Fruit fly (Drosophila melanogaster) whole organism, embryonic: ENCODE results near the gene tHMG1.

Experiments used
- Atf3 ChIP-seq: fragments of 200-800 bp; sonication (Bioruptor generic); optimal IDR thresholded peaks from 3 replicates; lab custom pipeline; 2016; ENCODE audit warnings: missing biosample characterization, missing genetic modification characterization
- C15 ChIP-seq: fragments of 200-800 bp; sonication (Bioruptor generic); IDR thresholded peaks from 3 replicates; pipeline ENCODE4 v1.3.6; 2022; ENCODE audit warnings: missing biosample characterization, missing genetic modification characterization
- CG10321 ChIP-seq: fragments of 200-800 bp; sonication (Bioruptor generic); IDR thresholded peaks from 2 replicates; pipeline ENCODE4 v1.3.6; 2022; ENCODE audit warnings: missing biosample characterization, missing genetic modification characterization
- CG10366 ChIP-seq: fragments of 200-800 bp; sonication (Bioruptor generic); IDR thresholded peaks from 2 replicates; pipeline ENCODE4 v1.3.6; 2022; ENCODE audit warnings: missing biosample characterization, missing genetic modification characterization
- CG10565 ChIP-seq: fragments of 200-800 bp; sonication (Bioruptor generic); optimal IDR thresholded peaks from 3 replicates; lab custom pipeline; 2016; ENCODE audit warnings: missing biosample characterization, mild to moderate bottlenecking, missing genetic modification characterization
- CG11723 ChIP-seq: fragments of 200-800 bp; sonication (Bioruptor generic); optimal IDR thresholded peaks from 2 replicates; lab custom pipeline; 2017; ENCODE audit warnings: missing biosample characterization, mild to moderate bottlenecking, missing genetic modification characterization
- CG12104 ChIP-seq: fragments of 200-800 bp; sonication (Bioruptor generic); optimal IDR thresholded peaks from 3 replicates; lab custom pipeline; 2016; ENCODE audit warnings: missing biosample characterization, missing genetic modification characterization
- CG13123 ChIP-seq: fragments of 200-800 bp; sonication (Bioruptor generic); optimal IDR thresholded peaks from 2 replicates; lab custom pipeline; 2016; ENCODE audit warnings: missing biosample characterization, missing genetic modification characterization
- CG13287 ChIP-seq: fragments of 200-800 bp; sonication (Bioruptor generic); IDR thresholded peaks from 2 replicates; pipeline ENCODE4 v1.3.6; 2022; ENCODE audit warnings: missing biosample characterization, missing genetic modification characterization; ENCODE audit not compliant: partially characterized antibody
- CG14050 ChIP-seq: fragments of 200-800 bp; sonication (Bioruptor generic); IDR thresholded peaks from 3 replicates; pipeline ENCODE4 v1.3.6; 2022; ENCODE audit warnings: missing biosample characterization, missing genetic modification characterization
- CG16779 ChIP-seq: fragments of 200-800 bp; sonication (Bioruptor generic); IDR thresholded peaks from 2 replicates; pipeline ENCODE4 v1.3.6; 2022; ENCODE audit warnings: missing biosample characterization, missing genetic modification characterization
- CG17568 ChIP-seq: fragments of 200-800 bp; sonication (Bioruptor generic); optimal IDR thresholded peaks from 2 replicates; lab custom pipeline; 2018; ENCODE audit warnings: missing biosample characterization, mild to moderate bottlenecking, missing genetic modification characterization, moderate library complexity
- CG18011 ChIP-seq: fragments of 200-800 bp; sonication (Bioruptor generic); optimal IDR thresholded peaks from 2 replicates; lab custom pipeline; 2017; ENCODE audit warnings: missing biosample characterization, missing genetic modification characterization, mild to moderate bottlenecking, moderate library complexity, missing genotype
- CG30403 ChIP-seq: fragments of 200-800 bp; sonication (Bioruptor generic); optimal IDR thresholded peaks from 3 replicates; lab custom pipeline; 2016; ENCODE audit warnings: missing biosample characterization, missing genetic modification characterization
- CG31224 ChIP-seq: fragments of 200-800 bp; sonication (Bioruptor generic); IDR thresholded peaks from 2 replicates; pipeline ENCODE4 v1.3.6; 2022; ENCODE audit warnings: missing biosample characterization, missing genetic modification characterization
- CG32767 ChIP-seq: fragments of 200-800 bp; sonication (Bioruptor generic); IDR thresholded peaks from 2 replicates; pipeline ENCODE4 v1.3.6; 2022; ENCODE audit warnings: missing biosample characterization, missing genetic modification characterization
- CG3281 ChIP-seq: fragments of 200-800 bp; sonication (Bioruptor generic); optimal IDR thresholded peaks from 3 replicates; lab custom pipeline; 2017; ENCODE audit warnings: missing biosample characterization, mild to moderate bottlenecking, missing genetic modification characterization
- CG33557 ChIP-seq: fragments of 200-800 bp; sonication (Bioruptor generic); optimal IDR thresholded peaks from 2 replicates; lab custom pipeline; 2019; ENCODE audit warnings: missing biosample characterization, mild to moderate bottlenecking, missing genetic modification characterization, moderate library complexity
- CG4820 ChIP-seq: fragments of 200-800 bp; sonication (Bioruptor generic); optimal IDR thresholded peaks from 3 replicates; lab custom pipeline; 2016; ENCODE audit warnings: missing biosample characterization, missing genetic modification characterization
- Dfd ChIP-seq, 2 experiments: fragments of >200 bp; optimal IDR thresholded peaks; 2 replicates each; lab custom pipeline; 2017; ENCODE audit warnings: missing biosample characterization in 2 of 2, missing genetic modification characterization in 2 of 2
- Doc3 ChIP-seq: fragments of 200-800 bp; sonication (Bioruptor generic); IDR thresholded peaks from 3 replicates; pipeline ENCODE4 v1.3.6; 2022; ENCODE audit warnings: missing biosample characterization, missing genetic modification characterization; ENCODE audit not compliant: partially characterized antibody
- GATAe ChIP-seq: fragments of 200-800 bp; sonication (Bioruptor generic); conservative IDR thresholded peaks from 2 replicates; pipeline ENCODE4 v1.3.6; 2022; ENCODE audit warnings: missing biosample characterization, missing genetic modification characterization
- HLHmδ ChIP-seq: fragments of 200-800 bp; sonication (Bioruptor generic); optimal IDR thresholded peaks from 2 replicates; lab custom pipeline; 2018; ENCODE audit warnings: missing biosample characterization, mild to moderate bottlenecking, missing genetic modification characterization, moderate library complexity
- Hand ChIP-seq: fragments of 200-800 bp; sonication (Bioruptor generic); optimal IDR thresholded peaks from 2 replicates; lab custom pipeline; 2017; ENCODE audit warnings: mild to moderate bottlenecking, missing biosample characterization, missing genetic modification reagents, missing genetic modification characterization
- HmgD ChIP-seq: fragments of 200-800 bp; sonication (Bioruptor generic); optimal IDR thresholded peaks from 3 replicates; lab custom pipeline; 2016; ENCODE audit warnings: missing biosample characterization, missing genetic modification characterization
- Hr39 ChIP-seq: fragments of >200 bp; optimal IDR thresholded peaks from 2 replicates; lab custom pipeline; 2017
- Hr78 ChIP-seq, 2 experiments: fragments of 200-800 bp in 1 of 2; fragments of >200 bp in 1 of 2; sonication (Bioruptor generic) in 1 of 2; optimal IDR thresholded peaks; 2 replicates each; lab custom pipeline; 2017 to 2019; ENCODE audit warnings: missing biosample characterization in 2 of 2, missing genetic modification characterization in 2 of 2, mild to moderate bottlenecking in 1 of 2, moderate library complexity in 1 of 2
- Jarid2 ChIP-seq: fragments of 200-800 bp; sonication (Bioruptor generic); optimal IDR thresholded peaks from 3 replicates; lab custom pipeline; 2017; ENCODE audit warnings: mild to moderate bottlenecking, missing biosample characterization, missing genetic modification reagents, missing genetic modification characterization
- Nf-YC ChIP-seq: fragments of 200-800 bp; optimal IDR thresholded peaks from 3 replicates; lab custom pipeline; 2019; ENCODE audit warnings: missing biosample characterization, mild to moderate bottlenecking, missing genetic modification characterization, moderate library complexity
- Oaz ChIP-seq: fragments of 200-800 bp; sonication (Bioruptor generic); IDR thresholded peaks from 2 replicates; pipeline ENCODE4 v1.3.6; 2022; ENCODE audit warnings: missing biosample characterization, missing genetic modification characterization
- Stat92E ChIP-seq, 3 experiments: fragments of >200 bp in 2 of 3; fragments of 200-800 bp in 1 of 3; sonication (Bioruptor generic) in 1 of 3; optimal IDR thresholded peaks; 2 replicates each; lab custom pipeline; 2017 to 2019; ENCODE audit warnings: missing biosample characterization in 3 of 3, missing genetic modification characterization in 3 of 3, mild to moderate bottlenecking in 1 of 3, moderate library complexity in 1 of 3
- Xrp1 ChIP-seq: fragments of 200-800 bp; sonication (Bioruptor generic); IDR thresholded peaks from 2 replicates; pipeline ENCODE4 v1.3.6; 2022; ENCODE audit warnings: missing biosample characterization, missing genetic modification characterization
- al ChIP-seq: fragments of 200-800 bp; sonication (Bioruptor generic); IDR thresholded peaks from 2 replicates; pipeline ENCODE4 v1.3.6; 2022; ENCODE audit warnings: missing biosample characterization, missing genetic modification characterization
- ara ChIP-seq: fragments of 200-800 bp; sonication (Bioruptor generic); IDR thresholded peaks from 2 replicates; pipeline ENCODE4 v1.3.6; 2022; ENCODE audit warnings: missing biosample characterization, missing genetic modification characterization
- dpn ChIP-seq, 2 experiments: fragments of 200-800 bp; sonication (Bioruptor generic); optimal IDR thresholded peaks; 3 replicates each; lab custom pipeline; 2016; ENCODE audit warnings: missing biosample characterization in 2 of 2, missing genetic modification characterization in 2 of 2
- eve ChIP-seq, 2 experiments: fragments of >200 bp; optimal IDR thresholded peaks; 2 replicates each; lab custom pipeline; 2017; ENCODE audit warnings: missing biosample characterization in 2 of 2, missing genetic modification characterization in 2 of 2
- exex ChIP-seq: fragments of 200-800 bp; sonication (Bioruptor generic); optimal IDR thresholded peaks from 4 replicates; lab custom pipeline; 2018; ENCODE audit warnings: missing biosample characterization, mild to moderate bottlenecking, missing genetic modification characterization, moderate library complexity
- fd96Cb ChIP-seq: fragments of 200-800 bp; sonication (Bioruptor generic); optimal IDR thresholded peaks from 2 replicates; lab custom pipeline; 2018; ENCODE audit warnings: missing biosample characterization, mild to moderate bottlenecking, missing genetic modification characterization, moderate library complexity
- fru ChIP-seq: fragments of >200 bp; optimal IDR thresholded peaks from 2 replicates; lab custom pipeline; 2017
- gt ChIP-seq: fragments of 200-800 bp; sonication (Bioruptor generic); IDR thresholded peaks from 2 replicates; pipeline ENCODE4 v1.3.6; 2022; ENCODE audit warnings: missing biosample characterization, missing genetic modification characterization
- lola ChIP-seq, 3 experiments: fragments of >200 bp in 2 of 3; fragments of 200-800 bp in 1 of 3; sonication (Bioruptor generic) in 1 of 3; optimal IDR thresholded peaks; 2 replicates each; lab custom pipeline; 2017 to 2019; ENCODE audit warnings: missing biosample characterization in 3 of 3, missing genetic modification characterization in 3 of 3, mild to moderate bottlenecking in 1 of 3, moderate library complexity in 1 of 3
- nau ChIP-seq: fragments of 200-800 bp; sonication (Bioruptor generic); optimal IDR thresholded peaks from 3 replicates; lab custom pipeline; 2017; ENCODE audit warnings: missing biosample characterization, mild to moderate bottlenecking, missing genetic modification characterization, missing genetic modification reagents
- nom ChIP-seq: fragments of 200-800 bp; sonication (Bioruptor generic); optimal IDR thresholded peaks from 2 replicates; lab custom pipeline; 2017; ENCODE audit warnings: missing biosample characterization, missing genetic modification characterization, mild to moderate bottlenecking, moderate library complexity, missing genetic modification reagents
- phol ChIP-seq: fragments of 200-800 bp; sonication (Bioruptor generic); optimal IDR thresholded peaks from 3 replicates; lab custom pipeline; 2018; ENCODE audit warnings: missing biosample characterization, mild to moderate bottlenecking, missing genetic modification characterization, moderate library complexity
- ranshi ChIP-seq: fragments of 200-800 bp; sonication (Bioruptor generic); IDR thresholded peaks from 2 replicates; pipeline ENCODE4 v1.3.6; 2022; ENCODE audit warnings: missing biosample characterization, missing genetic modification characterization
- sna ChIP-seq: fragments of 200-800 bp; sonication (Bioruptor generic); IDR thresholded peaks from 2 replicates; pipeline ENCODE4 v1.3.6; 2022; ENCODE audit warnings: missing biosample characterization, missing genetic modification characterization; ENCODE audit not compliant: partially characterized antibody
- tin ChIP-seq: fragments of 200-800 bp; sonication (Bioruptor generic); optimal IDR thresholded peaks from 3 replicates; lab custom pipeline; 2016; ENCODE audit warnings: missing biosample characterization, missing genetic modification characterization
- usp ChIP-seq: fragments of >200 bp; optimal IDR thresholded peaks from 2 replicates; lab custom pipeline; 2017; ENCODE audit warnings: missing biosample characterization, missing genetic modification characterization
- vfl ChIP-seq: fragments of 200-800 bp; sonication (Bioruptor generic); optimal IDR thresholded peaks from 2 replicates; lab custom pipeline; 2016; ENCODE audit warnings: missing biosample characterization, missing genetic modification characterization
- vvl ChIP-seq: fragments of 200-800 bp; sonication (Bioruptor generic); IDR thresholded peaks from 2 replicates; pipeline ENCODE4 v1.3.6; 2022; ENCODE audit warnings: missing biosample characterization, missing genetic modification characterization
- zen2 ChIP-seq: fragments of 200-800 bp; sonication (Bioruptor generic); IDR thresholded peaks from 3 replicates; pipeline ENCODE4 v1.3.6; 2022; ENCODE audit warnings: missing biosample characterization, missing genetic modification characterization; ENCODE audit not compliant: partially characterized antibody

tHMG1 gene

dm6 chr3R:22447874-22448254 lies 43.8 kb upstream of the tHMG1 start, which contains the start of gene CG34376 (continued):
- TF ChIP-seq Hr78 (GFP tag; optimal IDR thresholded peaks at IDR 0.05; lab: Kevin White, UChicago) (peak in 1 of 2 experiments; percentile 33), CG30403 (GFP tag; lab: Kevin White, UChicago) (peak; percentile 34), fru (no peak), C15 (GFP tag; lab: Robert Waterston, UW) (no peak), HLHmδ (GFP tag; lab: Kevin White, UChicago) (peak; percentile 1), vvl (GFP tag; lab: Robert Waterston, UW) (no peak; the same call in 1 of the 2 replicates), HmgD (no peak), exex (tag; lab: Kevin White, UChicago) (peak; percentile 72), Doc3 (GFP tag; lab: Robert Waterston, UW) (no peak), zen2 (no peak), Oaz (GFP tag; lab: Robert Waterston, UW) (no peak), CG14050 (GFP tag; lab: Robert Waterston, UW) (peak; percentile 59; the same call in 1 of the 3 replicates), CG17568 (GFP tag; lab: Kevin White, UChicago) (no peak), dpn (GFP tag; optimal IDR thresholded peaks at IDR 0.05; lab: Kevin White, UChicago) (peak in 1 of 2 experiments; percentile 9), Jarid2 (GFP tag; lab: Kevin White, UChicago) (peak; percentile 65), phol (peak; percentile 49), nau (GFP tag; lab: Kevin White, UChicago) (peak; percentile 29), CG10366 (peak; percentile 34; the same call in 1 of the 2 replicates), CG4820 (no peak), CG18011 (no peak), Stat92E (GFP tag; optimal IDR thresholded peaks at IDR 0.05; lab: Kevin White, UChicago) (no peak), ranshi (GFP tag; lab: Robert Waterston, UW) (peak; percentile 9; the same call in 1 of the 2 replicates), gt (GFP tag; lab: Robert Waterston, UW) (no peak), CG31224 (GFP tag; lab: Robert Waterston, UW) (peak; percentile 5; the same call in 1 of the 2 replicates), Atf3 (no peak), nom (GFP tag; lab: Kevin White, UChicago) (no peak), eve (GFP tag; optimal IDR thresholded peaks at IDR 0.05; lab: Kevin White, UChicago) (no peak), Nf-YC (tag; lab: Kevin White, UChicago) (peak; percentile 54), usp (GFP tag; lab: Kevin White, UChicago) (no peak), fd96Cb (tag; lab: Kevin White, UChicago) (no peak), CG33557 (GFP tag; lab: Kevin White, UChicago) (no peak), Dfd (GFP tag; optimal IDR thresholded peaks at IDR 0.05; lab: Kevin White, UChicago) (no peak), Hand (no peak), lola (GFP tag; optimal IDR thresholded peaks at IDR 0.05; lab: Kevin White, UChicago) (peak in 1 of 3 experiments; percentile 7), tin (GFP tag; lab: Kevin White, UChicago) (no peak), CG16779 (GFP tag; lab: Robert Waterston, UW) (no peak), CG11723 (GFP tag; lab: Kevin White, UChicago) (no peak), ara (peak; percentile 51), sna (GFP tag; lab: Robert Waterston, UW) (peak; percentile 41; the same call in 1 of the 2 replicates), CG32767 (GFP tag; lab: Robert Waterston, UW) (0 out of 2 replicates have a peak, but pooled peaks have one; percentile 25), CG12104 (GFP tag; lab: Kevin White, UChicago) (peak; percentile 2), CG10321 (no peak), al (GFP tag; lab: Robert Waterston, UW) (no peak; the same call in 1 of the 2 replicates), CG13123 (GFP tag; lab: Kevin White, UChicago) (no peak), CG13287 (peak; percentile 26; the same call in 1 of the 2 replicates), GATAe (peak; percentile 93), Hr39 (no peak), vfl (no peak), CG10565 (GFP tag; lab: Kevin White, UChicago) (no peak), CG3281 (GFP tag; lab: Kevin White, UChicago) (peak; percentile 49), Xrp1 (GFP tag; lab: Robert Waterston, UW) (peak; percentile 27)
